Fruit fly (Drosophila melanogaster) whole organism, embryonic: ENCODE measurements around the gene Send2.

Source experiments
- Blimp-1 ChIP-seq: fragments of 200-800 bp; sonication (Bioruptor generic); optimal IDR thresholded peaks from 3 replicates; lab custom pipeline; 2018; ENCODE audit warnings: missing biosample characterization, missing genetic modification characterization, mild to moderate bottlenecking, moderate library complexity, missing genetic modification reagents
- CG11695 ChIP-seq: fragments of 200-800 bp; sonication (Bioruptor generic); IDR thresholded peaks from 3 replicates; pipeline ENCODE4 v1.3.6; 2022; ENCODE audit warnings: missing biosample characterization, missing genetic modification characterization
- CG12299 ChIP-seq: fragments of 200-800 bp; sonication (Bioruptor generic); optimal IDR thresholded peaks from 2 replicates; lab custom pipeline; 2018; ENCODE audit warnings: missing biosample characterization, mild to moderate bottlenecking, missing genetic modification characterization
- CG12744 ChIP-seq: fragments of 200-800 bp; sonication (Bioruptor generic); optimal IDR thresholded peaks from 2 replicates; lab custom pipeline; 2016; ENCODE audit warnings: missing biosample characterization, missing genetic modification characterization
- CG12769 ChIP-seq: fragments of 200-800 bp; sonication (Bioruptor generic); optimal IDR thresholded peaks from 2 replicates; lab custom pipeline; 2019; ENCODE audit warnings: missing biosample characterization, mild to moderate bottlenecking, missing genetic modification characterization, moderate library complexity
- CG15269 ChIP-seq: fragments of 200-800 bp; sonication (Bioruptor generic); optimal IDR thresholded peaks from 2 replicates; lab custom pipeline; 2018; ENCODE audit warnings: missing biosample characterization, mild to moderate bottlenecking, missing genetic modification characterization, moderate library complexity
- CG15696 ChIP-seq: fragments of 200-800 bp; sonication (Bioruptor generic); optimal IDR thresholded peaks from 2 replicates; lab custom pipeline; 2019; ENCODE audit warnings: missing biosample characterization, mild to moderate bottlenecking, missing genetic modification characterization, moderate library complexity
- CG16815 ChIP-seq: fragments of 200-800 bp; sonication (Bioruptor generic); optimal IDR thresholded peaks from 3 replicates; lab custom pipeline; 2017; ENCODE audit warnings: missing biosample characterization, mild to moderate bottlenecking, missing genetic modification characterization
- CG16863 ChIP-seq: fragments of 200-800 bp; sonication (Bioruptor generic); optimal IDR thresholded peaks from 3 replicates; lab custom pipeline; 2016; ENCODE audit warnings: missing biosample characterization, missing genetic modification characterization
- CG18476 ChIP-seq: fragments of 200-800 bp; sonication (Bioruptor generic); optimal IDR thresholded peaks from 2 replicates; lab custom pipeline; 2016; ENCODE audit warnings: missing biosample characterization, mild to moderate bottlenecking, missing genetic modification characterization
- CG2129 ChIP-seq: fragments of 200-800 bp; sonication (Bioruptor generic); IDR thresholded peaks from 2 replicates; pipeline ENCODE4 v1.3.6; 2022; ENCODE audit warnings: missing biosample characterization, missing genetic modification characterization; ENCODE audit not compliant: partially characterized antibody
- CG2202 ChIP-seq: fragments of 200-800 bp; sonication (Bioruptor generic); optimal IDR thresholded peaks from 2 replicates; lab custom pipeline; 2018; ENCODE audit warnings: missing biosample characterization, mild to moderate bottlenecking, missing genetic modification characterization
- CG30431 ChIP-seq: fragments of 200-800 bp; sonication (Bioruptor generic); optimal IDR thresholded peaks from 2 replicates; lab custom pipeline; 2017; ENCODE audit warnings: missing biosample characterization, missing genetic modification characterization
- CG34376 ChIP-seq: fragments of 200-800 bp; sonication (Bioruptor generic); optimal IDR thresholded peaks from 2 replicates; lab custom pipeline; 2018; ENCODE audit warnings: missing biosample characterization, mild to moderate bottlenecking, missing genetic modification characterization
- CG42726 ChIP-seq: fragments of 200-800 bp; sonication (Bioruptor generic); IDR thresholded peaks from 2 replicates; pipeline ENCODE4 v1.3.6; 2022; ENCODE audit warnings: missing biosample characterization, missing genetic modification characterization; ENCODE audit not compliant: partially characterized antibody
- CG43689 ChIP-seq: fragments of 200-800 bp; sonication (Bioruptor generic); IDR thresholded peaks from 2 replicates; pipeline ENCODE4 v1.3.6; 2022; ENCODE audit warnings: missing biosample characterization, missing genetic modification characterization
- CG4820 ChIP-seq: fragments of 200-800 bp; sonication (Bioruptor generic); optimal IDR thresholded peaks from 3 replicates; lab custom pipeline; 2016; ENCODE audit warnings: missing biosample characterization, missing genetic modification characterization
- CG6254 ChIP-seq: fragments of 200-800 bp; sonication (Bioruptor generic); optimal IDR thresholded peaks from 3 replicates; lab custom pipeline; 2017; ENCODE audit warnings: mild to moderate bottlenecking, missing biosample characterization, missing genetic modification reagents, missing genetic modification characterization
- CG6813 ChIP-seq: fragments of 200-800 bp; sonication (Bioruptor generic); optimal IDR thresholded peaks from 2 replicates; lab custom pipeline; 2017; ENCODE audit warnings: missing biosample characterization, missing genetic modification characterization, mild to moderate bottlenecking, moderate library complexity, missing genetic modification reagents
- CG8359 ChIP-seq: fragments of 200-800 bp; sonication (Bioruptor generic); optimal IDR thresholded peaks from 2 replicates; lab custom pipeline; 2017; ENCODE audit warnings: missing biosample characterization, mild to moderate bottlenecking, missing genetic modification characterization, borderline replicate concordance
- CG8478 ChIP-seq: fragments of >200 bp; optimal IDR thresholded peaks from 2 replicates; lab custom pipeline; 2018
- CoRest ChIP-seq: fragments of 200-800 bp; sonication (Bioruptor generic); optimal IDR thresholded peaks from 3 replicates; lab custom pipeline; 2018; ENCODE audit warnings: missing biosample characterization, mild to moderate bottlenecking, missing genetic modification characterization, moderate library complexity
- Gsc ChIP-seq: fragments of 200-800 bp; sonication (Bioruptor generic); IDR thresholded peaks from 2 replicates; pipeline ENCODE4 v1.3.6; 2022; ENCODE audit warnings: missing biosample characterization, missing genetic modification characterization
- Hand ChIP-seq: fragments of 200-800 bp; sonication (Bioruptor generic); optimal IDR thresholded peaks from 2 replicates; lab custom pipeline; 2017; ENCODE audit warnings: mild to moderate bottlenecking, missing biosample characterization, missing genetic modification reagents, missing genetic modification characterization
- Hey ChIP-seq: fragments of 200-800 bp; sonication (Bioruptor generic); optimal IDR thresholded peaks from 3 replicates; lab custom pipeline; 2018; ENCODE audit warnings: missing biosample characterization, mild to moderate bottlenecking, missing genetic modification characterization
- HmgD ChIP-seq: fragments of 200-800 bp; sonication (Bioruptor generic); optimal IDR thresholded peaks from 3 replicates; lab custom pipeline; 2016; ENCODE audit warnings: missing biosample characterization, missing genetic modification characterization
- Hsf ChIP-seq: fragments of 200-800 bp; sonication (Bioruptor generic); optimal IDR thresholded peaks from 3 replicates; lab custom pipeline; 2016; ENCODE audit warnings: missing biosample characterization, missing genetic modification characterization
- MBD-R2 ChIP-seq: fragments of 200-800 bp; sonication (Bioruptor generic); IDR thresholded peaks from 2 replicates; pipeline ENCODE4 v1.3.6; 2022; ENCODE audit warnings: missing biosample characterization, missing genetic modification characterization
- NC2α ChIP-seq: fragments of 200-800 bp; sonication (Bioruptor generic); optimal IDR thresholded peaks from 2 replicates; lab custom pipeline; 2016; ENCODE audit warnings: missing biosample characterization, missing genetic modification characterization
- NK7.1 ChIP-seq: fragments of 200-800 bp; sonication (Bioruptor generic); optimal IDR thresholded peaks from 3 replicates; lab custom pipeline; 2016; ENCODE audit warnings: missing biosample characterization, missing genetic modification characterization
- Sry-β ChIP-seq: fragments of 200-800 bp; sonication (Bioruptor generic); optimal IDR thresholded peaks from 2 replicates; lab custom pipeline; 2018; ENCODE audit warnings: missing biosample characterization, mild to moderate bottlenecking, missing genetic modification characterization, moderate library complexity
- Sry-δ ChIP-seq: fragments of 200-800 bp; sonication (Bioruptor generic); optimal IDR thresholded peaks from 2 replicates; lab custom pipeline; 2016; ENCODE audit warnings: missing biosample characterization, missing genetic modification characterization
- Trl ChIP-seq, 3 experiments: fragments of >200 bp in 2 of 3; fragments of 200-800 bp in 1 of 3; sonication (Bioruptor generic) in 1 of 3; optimal IDR thresholded peaks; 2 replicates in 1 of 3; 3 replicates in 2 of 3; lab custom pipeline; 2016 to 2017; ENCODE audit warnings: missing biosample characterization in 1 of 3, missing genetic modification characterization in 1 of 3
- abd-A ChIP-seq: fragments of 200-800 bp; sonication (Bioruptor generic); optimal IDR thresholded peaks from 3 replicates; lab custom pipeline; 2019; ENCODE audit warnings: missing biosample characterization, mild to moderate bottlenecking, missing genetic modification characterization, moderate library complexity
- amos ChIP-seq: fragments of 200-800 bp; sonication (Bioruptor generic); IDR thresholded peaks from 2 replicates; pipeline ENCODE4 v1.3.6; 2022; ENCODE audit warnings: missing biosample characterization, missing genetic modification characterization; ENCODE audit not compliant: partially characterized antibody
- bcd ChIP-seq: fragments of 200-800 bp; sonication (Bioruptor generic); optimal IDR thresholded peaks from 2 replicates; lab custom pipeline; 2017; ENCODE audit warnings: missing biosample characterization, mild to moderate bottlenecking, missing genetic modification characterization
- croc ChIP-seq: fragments of 200-800 bp; sonication (Bioruptor generic); conservative IDR thresholded peaks from 3 replicates; pipeline ENCODE4 v1.3.6; 2022; ENCODE audit warnings: missing biosample characterization, missing genetic modification characterization
- dan ChIP-seq: fragments of 200-800 bp; sonication (Bioruptor generic); IDR thresholded peaks from 2 replicates; pipeline ENCODE4 v1.3.6; 2022; ENCODE audit warnings: missing biosample characterization, missing genetic modification characterization
- esg ChIP-seq: fragments of 200-800 bp; sonication (Bioruptor generic); conservative IDR thresholded peaks from 2 replicates; pipeline ENCODE4 v1.3.6; 2022; ENCODE audit warnings: missing biosample characterization, missing genetic modification characterization
- ftz-f1 ChIP-seq: fragments of 200-800 bp; sonication (Bioruptor generic); optimal IDR thresholded peaks from 2 replicates; lab custom pipeline; 2016; ENCODE audit warnings: missing biosample characterization, missing genetic modification characterization
- gt ChIP-seq: fragments of 200-800 bp; sonication (Bioruptor generic); IDR thresholded peaks from 2 replicates; pipeline ENCODE4 v1.3.6; 2022; ENCODE audit warnings: missing biosample characterization, missing genetic modification characterization
- kah ChIP-seq: fragments of 200-800 bp; sonication (Bioruptor generic); optimal IDR thresholded peaks from 2 replicates; lab custom pipeline; 2018; ENCODE audit warnings: missing biosample characterization, mild to moderate bottlenecking, missing genetic modification characterization
- nmo ChIP-seq: fragments of 200-800 bp; sonication (Bioruptor generic); optimal IDR thresholded peaks from 2 replicates; lab custom pipeline; 2018; ENCODE audit warnings: missing biosample characterization, mild to moderate bottlenecking, missing genetic modification characterization, moderate library complexity
- rib ChIP-seq: fragments of 200-800 bp; sonication (Bioruptor generic); IDR thresholded peaks from 2 replicates; pipeline ENCODE4 v1.3.6; 2022; ENCODE audit warnings: missing biosample characterization, missing genetic modification characterization
- row ChIP-seq: fragments of 200-800 bp; sonication (Bioruptor generic); IDR thresholded peaks from 3 replicates; pipeline ENCODE4 v1.3.6; 2022; ENCODE audit warnings: missing biosample characterization, missing genetic modification characterization
- salm ChIP-seq: fragments of 200-800 bp; sonication (Bioruptor generic); optimal IDR thresholded peaks from 2 replicates; lab custom pipeline; 2018; ENCODE audit warnings: missing biosample characterization, mild to moderate bottlenecking, missing genetic modification characterization
- stwl ChIP-seq: fragments of 200-800 bp; sonication (Bioruptor generic); optimal IDR thresholded peaks from 3 replicates; lab custom pipeline; 2018; ENCODE audit warnings: missing biosample characterization, mild to moderate bottlenecking, missing genetic modification characterization, moderate library complexity
- vvl ChIP-seq: fragments of 200-800 bp; sonication (Bioruptor generic); IDR thresholded peaks from 2 replicates; pipeline ENCODE4 v1.3.6; 2022; ENCODE audit warnings: missing biosample characterization, missing genetic modification characterization
- wek ChIP-seq: fragments of 200-800 bp; sonication (Bioruptor generic); optimal IDR thresholded peaks from 3 replicates; lab custom pipeline; 2018; ENCODE audit warnings: missing biosample characterization, mild to moderate bottlenecking, missing genetic modification characterization, moderate library complexity

The Send2 gene

DNA sequence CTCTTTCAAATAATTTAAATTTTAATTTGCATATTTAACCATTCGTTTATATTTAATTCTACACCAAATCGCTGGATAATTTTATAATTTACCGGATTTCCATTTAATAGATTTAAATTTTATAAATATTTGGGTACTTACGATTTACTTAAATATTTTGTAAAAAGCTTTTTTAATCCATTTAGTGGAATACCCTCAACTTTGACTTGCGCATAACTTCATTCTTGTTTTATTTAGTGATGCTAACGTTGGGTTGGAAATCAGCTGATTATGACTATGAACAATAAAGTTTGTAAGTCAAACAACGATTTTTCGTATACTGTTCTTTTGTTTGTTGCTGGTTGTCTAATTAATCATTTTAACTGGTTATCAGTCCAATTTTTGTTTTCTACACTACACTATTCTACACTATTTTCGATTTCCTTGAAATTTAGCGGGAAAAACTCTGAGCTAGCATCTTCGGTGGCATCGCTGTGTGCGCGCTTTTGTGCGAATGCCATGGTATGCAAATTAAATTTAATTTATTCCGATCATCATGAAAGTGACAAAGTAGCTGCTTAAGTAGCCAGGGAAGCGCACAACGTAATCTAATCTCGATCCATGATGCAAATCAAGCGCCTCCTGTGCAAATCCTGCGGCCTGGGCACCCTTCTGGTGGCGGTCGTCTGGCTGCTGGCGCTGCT, 12.4 kb upstream of the Send2 start, which contains the start of gene Pgant35A (continued):
- peak; percentile 83 for TF ChIP-seq MBD-R2 (GFP tag; lab: Robert Waterston, UW)
- TF ChIP-seq gt (GFP tag; lab: Robert Waterston, UW), result no peak
- TF ChIP-seq bcd, result peak; percentile 44
- no peak for TF ChIP-seq Gsc (GFP tag; lab: Robert Waterston, UW)
- no peak for TF ChIP-seq croc (GFP tag; lab: Robert Waterston, UW)
- no peak for TF ChIP-seq CG42726 (GFP tag; lab: Robert Waterston, UW)
- no peak for TF ChIP-seq CG43689 (GFP tag; lab: Robert Waterston, UW)
- peak; percentile 39 for TF ChIP-seq Blimp-1 (GFP tag; lab: Kevin White, UChicago)
- no peak for TF ChIP-seq CG6254 (GFP tag; lab: Kevin White, UChicago)
- TF ChIP-seq nmo (GFP tag; lab: Kevin White, UChicago), result peak; percentile 40
- no peak for TF ChIP-seq rib (GFP tag; lab: Robert Waterston, UW)
- TF ChIP-seq CG34376 (GFP tag; lab: Kevin White, UChicago), result peak; percentile 8
- TF ChIP-seq Sry-β (GFP tag; lab: Kevin White, UChicago), result peak; percentile 99
- TF ChIP-seq Sry-δ (GFP tag; lab: Kevin White, UChicago), result peak; percentile 28
- no peak; the same call in 2 of the 3 replicates for TF ChIP-seq CG11695 (GFP tag; lab: Robert Waterston, UW)
- TF ChIP-seq abd-A (tag; lab: Kevin White, UChicago), result peak; percentile 74
- peak; percentile 60 for TF ChIP-seq ftz-f1
- TF ChIP-seq salm (tag; lab: Kevin White, UChicago), result no peak
- no peak for TF ChIP-seq CG18476
- TF ChIP-seq NC2α (GFP tag; lab: Kevin White, UChicago), result no peak
- no peak for TF ChIP-seq CG6813
- TF ChIP-seq CG2129 (GFP tag; lab: Robert Waterston, UW), result no peak
- TF ChIP-seq Hey (tag; lab: Kevin White, UChicago), result no peak
- TF ChIP-seq CG8359 (GFP tag; lab: Kevin White, UChicago), result no peak
- no peak for TF ChIP-seq CG30431 (GFP tag; lab: Kevin White, UChicago)
- TF ChIP-seq Hsf, result peak; percentile 43
- no peak for TF ChIP-seq HmgD
- TF ChIP-seq CG8478 (lab: Kevin White, UChicago), result no peak
- TF ChIP-seq wek, result peak; percentile 89
- peak; percentile 24 for TF ChIP-seq CG12769
- TF ChIP-seq Hand, result no peak
- TF ChIP-seq dan (GFP tag; lab: Robert Waterston, UW), result no peak
- no peak for TF ChIP-seq NK7.1 (GFP tag; lab: Kevin White, UChicago)
- no peak for TF ChIP-seq esg
- peak; percentile 22 for TF ChIP-seq CG15696 (tag; lab: Kevin White, UChicago)
- TF ChIP-seq row, result peak; percentile 95
- no peak for TF ChIP-seq CG16815
- no peak for TF ChIP-seq CG12744 (GFP tag; lab: Kevin White, UChicago)
- TF ChIP-seq CG12299 (tag; lab: Kevin White, UChicago), result no peak
- TF ChIP-seq CoRest (tag; lab: Kevin White, UChicago), result peak; percentile 63
- TF ChIP-seq vvl (GFP tag; lab: Robert Waterston, UW), result peak; percentile 99
- no peak for TF ChIP-seq amos (GFP tag; lab: Robert Waterston, UW)
- TF ChIP-seq CG2202 (tag; lab: Kevin White, UChicago), result no peak
- no peak for TF ChIP-seq Trl (optimal IDR thresholded peaks at IDR 0.05; lab: Kevin White, UChicago)
- TF ChIP-seq Trl (GFP tag; optimal IDR thresholded peaks at IDR 0.05; lab: Kevin White, UChicago), result no peak
- TF ChIP-seq CG16863, result no peak
- peak; percentile 25 for TF ChIP-seq stwl (tag; lab: Kevin White, UChicago)
- peak; percentile 51 for TF ChIP-seq CG15269 (tag; lab: Kevin White, UChicago)
- TF ChIP-seq CG4820 (GFP tag; lab: Kevin White, UChicago), result peak; percentile 5
- TF ChIP-seq kah (GFP tag; lab: Kevin White, UChicago), result no peak
